Fruit fly (Drosophila melanogaster) whole organism, embryonic: ENCODE data around the gene CG18675.

Source experiments
- BEAF-32 ChIP-seq: fragments of 200-800 bp; sonication (Bioruptor generic); optimal IDR thresholded peaks from 3 replicates; lab custom pipeline; 2017; ENCODE audit warnings: missing biosample characterization, missing genetic modification characterization, mild to moderate bottlenecking, moderate library complexity, missing genetic modification reagents
- Blimp-1 ChIP-seq: fragments of 200-800 bp; sonication (Bioruptor generic); optimal IDR thresholded peaks from 3 replicates; lab custom pipeline; 2018; ENCODE audit warnings: missing biosample characterization, missing genetic modification characterization, mild to moderate bottlenecking, moderate library complexity, missing genetic modification reagents
- CG10147 ChIP-seq: fragments of 200-800 bp; sonication (Bioruptor generic); optimal IDR thresholded peaks from 2 replicates; lab custom pipeline; 2019; ENCODE audit warnings: missing biosample characterization, mild to moderate bottlenecking, missing genetic modification characterization, moderate library complexity
- CG11247 ChIP-seq: fragments of 200-800 bp; sonication (Bioruptor generic); IDR thresholded peaks from 2 replicates; pipeline ENCODE4 v1.3.6; 2022; ENCODE audit warnings: missing biosample characterization, missing genetic modification characterization
- CG13287 ChIP-seq: fragments of 200-800 bp; sonication (Bioruptor generic); IDR thresholded peaks from 2 replicates; pipeline ENCODE4 v1.3.6; 2022; ENCODE audit warnings: missing biosample characterization, missing genetic modification characterization; ENCODE audit not compliant: partially characterized antibody
- CG14710 ChIP-seq: fragments of 200-800 bp; sonication (Bioruptor generic); optimal IDR thresholded peaks from 3 replicates; lab custom pipeline; 2019; ENCODE audit warnings: missing biosample characterization, mild to moderate bottlenecking, missing genetic modification characterization, moderate library complexity
- CG17359 ChIP-seq: fragments of 200-800 bp; sonication (Bioruptor generic); optimal IDR thresholded peaks from 3 replicates; lab custom pipeline; 2018; ENCODE audit warnings: missing biosample characterization, mild to moderate bottlenecking, missing genetic modification characterization, moderate library complexity
- CG17361 ChIP-seq: fragments of 200-800 bp; sonication (Bioruptor generic); IDR thresholded peaks from 3 replicates; pipeline ENCODE4 v1.3.6; 2022; ENCODE audit warnings: missing biosample characterization, missing genetic modification characterization
- CG2116 ChIP-seq: fragments of 200-800 bp; sonication (Bioruptor generic); optimal IDR thresholded peaks from 3 replicates; lab custom pipeline; 2018; ENCODE audit warnings: missing biosample characterization, mild to moderate bottlenecking, missing genetic modification characterization
- CG2712 ChIP-seq: fragments of 200-800 bp; optimal IDR thresholded peaks from 3 replicates; lab custom pipeline; 2019; ENCODE audit warnings: missing biosample characterization, mild to moderate bottlenecking, missing genetic modification characterization, moderate library complexity
- CG30403 ChIP-seq: fragments of 200-800 bp; sonication (Bioruptor generic); optimal IDR thresholded peaks from 3 replicates; lab custom pipeline; 2016; ENCODE audit warnings: missing biosample characterization, missing genetic modification characterization
- CG31441 ChIP-seq: fragments of 200-800 bp; sonication (Bioruptor generic); IDR thresholded peaks from 2 replicates; pipeline ENCODE4 v1.3.6; 2022; ENCODE audit warnings: missing biosample characterization, missing genetic modification characterization
- CG3281 ChIP-seq: fragments of 200-800 bp; sonication (Bioruptor generic); optimal IDR thresholded peaks from 3 replicates; lab custom pipeline; 2017; ENCODE audit warnings: missing biosample characterization, mild to moderate bottlenecking, missing genetic modification characterization
- CG3847 ChIP-seq: fragments of 200-800 bp; sonication (Bioruptor generic); IDR thresholded peaks from 2 replicates; pipeline ENCODE4 v1.3.6; 2022; ENCODE audit warnings: missing biosample characterization, missing genetic modification characterization
- CG3995 ChIP-seq: fragments of 200-800 bp; sonication (Bioruptor generic); optimal IDR thresholded peaks from 3 replicates; lab custom pipeline; 2016; ENCODE audit warnings: missing biosample characterization, missing genetic modification characterization
- CG7271 ChIP-seq: fragments of 200-800 bp; sonication (Bioruptor generic); optimal IDR thresholded peaks from 2 replicates; lab custom pipeline; 2018; ENCODE audit warnings: missing biosample characterization, mild to moderate bottlenecking, missing genetic modification characterization, moderate library complexity
- CG7372 ChIP-seq: fragments of 200-800 bp; sonication (Bioruptor generic); IDR thresholded peaks from 2 replicates; pipeline ENCODE4 v1.3.6; 2022; ENCODE audit warnings: missing biosample characterization, missing genetic modification characterization
- D19A ChIP-seq: fragments of 200-800 bp; optimal IDR thresholded peaks from 3 replicates; lab custom pipeline; 2019; ENCODE audit warnings: missing biosample characterization, mild to moderate bottlenecking, missing genetic modification characterization, moderate library complexity
- Dek ChIP-seq: fragments of 200-800 bp; sonication (Bioruptor generic); optimal IDR thresholded peaks from 3 replicates; lab custom pipeline; 2019; ENCODE audit warnings: missing biosample characterization, mild to moderate bottlenecking, missing genetic modification characterization, moderate library complexity
- Dref ChIP-seq: fragments of 200-800 bp; sonication (Bioruptor generic); IDR thresholded peaks from 2 replicates; pipeline ENCODE4 v1.3.6; 2022; ENCODE audit warnings: missing biosample characterization, missing genetic modification characterization
- Elba2 ChIP-seq: fragments of 200-800 bp; sonication (Bioruptor generic); optimal IDR thresholded peaks from 3 replicates; lab custom pipeline; 2016; ENCODE audit warnings: missing biosample characterization, missing genetic modification characterization
- Ets97D ChIP-seq: fragments of 200-800 bp; sonication (Bioruptor generic); optimal IDR thresholded peaks from 3 replicates; lab custom pipeline; 2016; ENCODE audit warnings: missing biosample characterization, missing genetic modification characterization
- Fer2 ChIP-seq: fragments of 200-800 bp; sonication (Bioruptor generic); optimal IDR thresholded peaks from 2 replicates; lab custom pipeline; 2018; ENCODE audit warnings: missing biosample characterization, mild to moderate bottlenecking, missing genetic modification characterization, moderate library complexity
- Fer3 ChIP-seq: fragments of 200-800 bp; sonication (Bioruptor generic); optimal IDR thresholded peaks from 2 replicates; lab custom pipeline; 2018; ENCODE audit warnings: missing biosample characterization, mild to moderate bottlenecking, missing genetic modification characterization, moderate library complexity
- H2.0 ChIP-seq: fragments of 200-800 bp; sonication (Bioruptor generic); IDR thresholded peaks from 2 replicates; pipeline ENCODE4 v1.3.6; 2022; ENCODE audit warnings: missing biosample characterization, missing genetic modification characterization
- HLHmδ ChIP-seq: fragments of 200-800 bp; sonication (Bioruptor generic); optimal IDR thresholded peaks from 2 replicates; lab custom pipeline; 2018; ENCODE audit warnings: missing biosample characterization, mild to moderate bottlenecking, missing genetic modification characterization, moderate library complexity
- Lhr ChIP-seq: fragments of 200-800 bp; sonication (Bioruptor generic); optimal IDR thresholded peaks from 3 replicates; lab custom pipeline; 2017; ENCODE audit warnings: mild to moderate bottlenecking, missing biosample characterization, missing genetic modification reagents, missing genetic modification characterization
- MBD-R2 ChIP-seq: fragments of 200-800 bp; sonication (Bioruptor generic); IDR thresholded peaks from 2 replicates; pipeline ENCODE4 v1.3.6; 2022; ENCODE audit warnings: missing biosample characterization, missing genetic modification characterization
- MESR4 ChIP-seq: fragments of 200-800 bp; sonication (Bioruptor generic); optimal IDR thresholded peaks from 2 replicates; lab custom pipeline; 2018; ENCODE audit warnings: missing biosample characterization, mild to moderate bottlenecking, missing genetic modification characterization, moderate library complexity
- Myb ChIP-seq: fragments of 200-800 bp; sonication (Bioruptor generic); optimal IDR thresholded peaks from 2 replicates; lab custom pipeline; 2016; ENCODE audit warnings: missing biosample characterization, missing genetic modification characterization
- Nf-YB ChIP-seq: fragments of 200-800 bp; sonication (Bioruptor generic); optimal IDR thresholded peaks from 3 replicates; lab custom pipeline; 2019; ENCODE audit warnings: missing biosample characterization, mild to moderate bottlenecking, missing genetic modification characterization, moderate library complexity
- Sox100B ChIP-seq: fragments of 200-800 bp; sonication (Bioruptor generic); optimal IDR thresholded peaks from 3 replicates; lab custom pipeline; 2018; ENCODE audit warnings: missing biosample characterization, mild to moderate bottlenecking, missing genetic modification characterization
- Sry-β ChIP-seq: fragments of 200-800 bp; sonication (Bioruptor generic); optimal IDR thresholded peaks from 2 replicates; lab custom pipeline; 2018; ENCODE audit warnings: missing biosample characterization, mild to moderate bottlenecking, missing genetic modification characterization, moderate library complexity
- Sry-δ ChIP-seq: fragments of 200-800 bp; sonication (Bioruptor generic); optimal IDR thresholded peaks from 2 replicates; lab custom pipeline; 2016; ENCODE audit warnings: missing biosample characterization, missing genetic modification characterization
- Xrp1 ChIP-seq: fragments of 200-800 bp; sonication (Bioruptor generic); IDR thresholded peaks from 2 replicates; pipeline ENCODE4 v1.3.6; 2022; ENCODE audit warnings: missing biosample characterization, missing genetic modification characterization
- cato ChIP-seq: fragments of 200-800 bp; sonication (Bioruptor generic); optimal IDR thresholded peaks from 2 replicates; lab custom pipeline; 2016; ENCODE audit warnings: missing biosample characterization, missing genetic modification characterization, borderline replicate concordance
- chinmo ChIP-seq: fragments of 200-800 bp; sonication (Bioruptor generic); IDR thresholded peaks from 4 replicates; pipeline ENCODE4 v1.3.6; 2022; ENCODE audit warnings: missing biosample characterization, missing genetic modification characterization; ENCODE audit not compliant: partially characterized antibody
- chm ChIP-seq: fragments of 200-800 bp; sonication (Bioruptor generic); IDR thresholded peaks from 2 replicates; pipeline ENCODE4 v1.3.6; 2022; ENCODE audit warnings: missing biosample characterization, missing genetic modification characterization
- ci ChIP-seq: fragments of 200-800 bp; sonication (Bioruptor generic); IDR thresholded peaks from 3 replicates; pipeline ENCODE4 v1.3.6; 2022; ENCODE audit warnings: missing biosample characterization, missing genetic modification characterization
- crol ChIP-seq: fragments of 200-800 bp; sonication (Bioruptor generic); IDR thresholded peaks from 2 replicates; pipeline ENCODE4 v1.3.6; 2022; ENCODE audit warnings: missing biosample characterization, missing genetic modification characterization
- esg ChIP-seq: fragments of 200-800 bp; sonication (Bioruptor generic); conservative IDR thresholded peaks from 2 replicates; pipeline ENCODE4 v1.3.6; 2022; ENCODE audit warnings: missing biosample characterization, missing genetic modification characterization
- kay ChIP-seq: fragments of 200-800 bp; sonication (Bioruptor generic); optimal IDR thresholded peaks from 2 replicates; lab custom pipeline; 2016; ENCODE audit warnings: missing biosample characterization, missing genetic modification characterization
- lab ChIP-seq: fragments of 200-800 bp; sonication (Bioruptor generic); optimal IDR thresholded peaks from 3 replicates; lab custom pipeline; 2017; ENCODE audit warnings: missing biosample characterization, missing genetic modification characterization, mild to moderate bottlenecking, moderate library complexity, missing genetic modification reagents
- lilli ChIP-seq: fragments of 200-800 bp; sonication (Bioruptor generic); optimal IDR thresholded peaks from 3 replicates; lab custom pipeline; 2016; ENCODE audit warnings: missing biosample characterization, missing genetic modification characterization
- otp ChIP-seq: fragments of 200-800 bp; sonication (Bioruptor generic); IDR thresholded peaks from 3 replicates; pipeline ENCODE4, ENCODE4 v1.3.6; 2022; ENCODE audit warnings: missing biosample characterization, missing genetic modification characterization
- unpg ChIP-seq: fragments of 200-800 bp; sonication (Bioruptor generic); optimal IDR thresholded peaks from 3 replicates; lab custom pipeline; 2018; ENCODE audit warnings: missing biosample characterization, mild to moderate bottlenecking, missing genetic modification characterization, moderate library complexity
- wdn ChIP-seq: fragments of 200-800 bp; sonication (Bioruptor generic); IDR thresholded peaks from 2 replicates; pipeline ENCODE4 v1.3.6; 2022; ENCODE audit warnings: missing biosample characterization, missing genetic modification characterization
- z ChIP-seq: fragments of 200-800 bp; sonication (Bioruptor generic); IDR thresholded peaks from 3 replicates; pipeline ENCODE4 v1.3.6; 2022; ENCODE audit warnings: missing biosample characterization, missing genetic modification characterization

The CG18675 gene

DNA sequence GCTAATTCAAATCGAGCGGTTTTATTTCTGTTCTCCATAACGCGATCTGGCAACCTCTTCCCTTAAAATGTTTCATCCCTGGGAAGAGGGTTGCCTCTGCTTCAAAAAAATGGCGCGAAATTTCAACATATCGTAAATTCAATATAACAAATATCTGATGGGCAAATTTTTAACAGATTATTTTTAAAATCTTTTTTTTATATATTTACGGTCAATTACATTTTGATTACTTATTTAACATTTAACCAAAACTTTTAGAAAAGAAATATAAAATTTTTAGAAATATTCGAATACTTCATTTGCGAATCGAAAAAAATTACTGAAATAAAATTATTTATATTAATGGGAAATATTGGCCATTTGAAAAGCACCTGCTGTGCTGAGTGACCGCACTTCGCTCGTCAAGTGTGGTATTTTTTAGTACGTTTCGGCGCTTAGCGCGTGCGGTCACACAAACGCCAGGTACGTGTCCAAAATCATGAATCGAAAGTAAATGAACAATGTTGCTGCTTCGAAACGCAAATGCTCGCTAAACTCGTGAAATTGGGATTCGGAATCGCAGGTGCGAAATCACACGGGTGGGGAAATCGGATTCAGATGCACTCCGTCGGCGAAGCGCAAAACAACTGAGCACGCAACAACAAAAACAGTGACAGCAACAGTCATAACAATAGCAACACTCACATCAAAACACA, 3.6 kb upstream of the CG18675 start, which contains the start of gene Ero1L (continued):
- TF ChIP-seq Blimp-1 (GFP tag; lab: Kevin White, UChicago) (peak; percentile 64), CG14710 (tag; lab: Kevin White, UChicago) (peak; percentile 73), Sry-δ (peak; percentile 9), H2.0 (no peak), otp (GFP tag; lab: Robert Waterston, UW) (peak; percentile 30; the same call in 1 of the 3 replicates), Elba2 (GFP tag; lab: Kevin White, UChicago) (no peak), ci (GFP tag; lab: Robert Waterston, UW) (peak; percentile 72; the same call in 2 of the 3 replicates), esg (GFP tag; lab: Robert Waterston, UW) (peak; percentile 73), Fer3 (tag; lab: Kevin White, UChicago) (peak; percentile 38), MESR4 (GFP tag; lab: Kevin White, UChicago) (peak; percentile 97), BEAF-32 (GFP tag; lab: Kevin White, UChicago) (peak; percentile 40), D19A (tag; lab: Kevin White, UChicago) (peak; percentile 42), HLHmδ (GFP tag; lab: Kevin White, UChicago) (no peak), crol (GFP tag; lab: Robert Waterston, UW) (no peak), lilli (GFP tag; lab: Kevin White, UChicago) (peak; percentile 34), kay (GFP tag; lab: Kevin White, UChicago) (peak; percentile 14), cato (GFP tag; lab: Kevin White, UChicago) (no peak), CG2116 (peak; percentile 62), unpg (peak; percentile 7), wdn (GFP tag; lab: Robert Waterston, UW) (0 out of 2 replicates have a peak, but pooled peaks have one; percentile 42), MBD-R2 (peak; percentile 64), CG17359 (tag; lab: Kevin White, UChicago) (peak; percentile 29), chm (GFP tag; lab: Robert Waterston, UW) (0 out of 2 replicates have a peak, but pooled peaks have one; percentile 6), lab (GFP tag; lab: Kevin White, UChicago) (peak; percentile 67), Nf-YB (GFP tag; lab: Kevin White, UChicago) (peak; percentile 9), CG3995 (GFP tag; lab: Kevin White, UChicago) (peak; percentile 21), Ets97D (GFP tag; lab: Kevin White, UChicago) (peak; percentile 29), CG10147 (peak; percentile 36), CG7372 (GFP tag; lab: Robert Waterston, UW) (no peak), CG3847 (GFP tag; lab: Robert Waterston, UW) (peak; percentile 54), CG31441 (peak; percentile 78), Xrp1 (GFP tag; lab: Robert Waterston, UW) (peak; percentile 27; the same call in 1 of the 2 replicates), CG17361 (peak; percentile 68; the same call in 2 of the 3 replicates), Dref (GFP tag; lab: Robert Waterston, UW) (peak; percentile 29; the same call in 1 of the 2 replicates), z (GFP tag; lab: Robert Waterston, UW) (no peak), CG7271 (peak; percentile 33), Sox100B (GFP tag; lab: Kevin White, UChicago) (peak; percentile 47), chinmo (peak; percentile 48; the same call in 1 of the 4 replicates), CG11247 (GFP tag; lab: Robert Waterston, UW) (peak; percentile 36; the same call in 1 of the 2 replicates), Dek (tag; lab: Kevin White, UChicago) (peak; percentile 38), CG3281 (GFP tag; lab: Kevin White, UChicago) (peak; percentile 5), CG2712 (tag; lab: Kevin White, UChicago) (peak; percentile 49), Myb (GFP tag; lab: Kevin White, UChicago) (peak; percentile 93), Lhr (peak; percentile 82), Fer2 (tag; lab: Kevin White, UChicago) (peak; percentile 10), CG13287 (peak; percentile 50; the same call in 1 of the 2 replicates), CG30403 (GFP tag; lab: Kevin White, UChicago) (peak; percentile 16), Sry-β (GFP tag; lab: Kevin White, UChicago) (peak; percentile 0)
